Worm (Caenorhabditis elegans): ENCODE measurements around the gene bus-8A.
A peak's percentile ranks its signal among the peaks of the same experiment; 100 is the strongest.

bus-8A gene

ce11 chrX:5519567-5519966, 26.9 kb downstream of the bus-8A start:
- TF ChIP-seq pag-3 (tag; optimal IDR thresholded peaks at IDR 0.05; ENCODE audit: borderline replicate concordance, insufficient read depth) (no peak), xbp-1 (tag; optimal IDR thresholded peaks at IDR 0.05) (no peak), aha-1 (tag; optimal IDR thresholded peaks at IDR 0.05) (no peak), ama-1 (optimal IDR thresholded peaks at IDR 0.05) (no peak), F16B12.6 (tag; optimal IDR thresholded peaks at IDR 0.05) (no peak), lin-14 (GFP tag; optimal IDR thresholded peaks at IDR 0.05) (peak; percentile 60), rnt-1 (tag; optimal IDR thresholded peaks at IDR 0.05) (no peak), skn-1 (tag; optimal IDR thresholded peaks at IDR 0.05) (no peak), unc-130 (tag; optimal IDR thresholded peaks at IDR 0.05) (no peak), swsn-7 (tag; optimal IDR thresholded peaks at IDR 0.05) (no peak), efl-3 (GFP tag; optimal IDR thresholded peaks at IDR 0.05) (no peak), lin-39 (tag; optimal IDR thresholded peaks at IDR 0.05) (no peak), nhr-71 (tag; optimal IDR thresholded peaks at IDR 0.05) (peak; percentile 37), zag-1 (tag; optimal IDR thresholded peaks at IDR 0.05) (no peak), efl-1 (optimal IDR thresholded peaks at IDR 0.05) (no peak), efl-1 (GFP tag; optimal IDR thresholded peaks at IDR 0.05 in 1 of 2) (peak in 1 of 2 experiments; percentile 11), nhr-47 (tag; optimal IDR thresholded peaks at IDR 0.05) (peak; percentile 7), C16A3.4 (tag; optimal IDR thresholded peaks at IDR 0.05) (no peak), ztf-4 (tag; optimal IDR thresholded peaks at IDR 0.05) (no peak), fos-1 (tag; optimal IDR thresholded peaks at IDR 0.05) (no peak), jun-1 (tag; optimal IDR thresholded peaks at IDR 0.05) (no peak), lir-3 (tag; optimal IDR thresholded peaks at IDR 0.05; ENCODE audit: poor library complexity) (peak; percentile 1), unc-86 (tag; optimal IDR thresholded peaks at IDR 0.05) (no peak), lin-15B (tag; optimal IDR thresholded peaks at IDR 0.05) (no peak), snpc-4 (tag; optimal IDR thresholded peaks at IDR 0.05) (no peak), unc-98 (GFP tag; IDR thresholded peaks at IDR 0.05) (no peak), nhr-28 (tag; optimal IDR thresholded peaks at IDR 0.05) (no peak)

- TF ChIP-seq snpc-4 (tag; optimal IDR thresholded peaks at IDR 0.05) (no peak), unc-30 (tag; optimal IDR thresholded peaks at IDR 0.05) (no peak), isw-1 (GFP tag; IDR thresholded peaks at IDR 0.05) (no peak), elt-3 (tag; optimal IDR thresholded peaks at IDR 0.05) (peak in 2 of 6 experiments; percentile 23 to 39), C34B4.2 (tag; optimal IDR thresholded peaks at IDR 0.05) (no peak), ztf-4 (tag; optimal IDR thresholded peaks at IDR 0.05) (no peak), nhr-237 (tag; optimal IDR thresholded peaks at IDR 0.05) (no peak), nhr-84 (tag; optimal IDR thresholded peaks at IDR 0.05) (no peak), nhr-85 (tag) (peak; percentile 86), lin-14 (GFP tag; optimal IDR thresholded peaks at IDR 0.05) (peak; percentile 73), C16A3.4 (tag; optimal IDR thresholded peaks at IDR 0.05) (no peak), nhr-77 (tag; optimal IDR thresholded peaks at IDR 0.05) (no peak), aha-1 (tag; optimal IDR thresholded peaks at IDR 0.05) (no peak), nhr-11 (tag; optimal IDR thresholded peaks at IDR 0.05) (no peak), sptf-1 (tag; optimal IDR thresholded peaks at IDR 0.05) (no peak), ceh-88 (GFP tag; IDR thresholded peaks at IDR 0.05) (no peak), zip-4 (GFP tag; optimal IDR thresholded peaks at IDR 0.05) (no peak), pqm-1 (tag; optimal IDR thresholded peaks at IDR 0.05) (no peak), jun-1 (tag; optimal IDR thresholded peaks at IDR 0.05) (no peak), egl-27 (tag; optimal IDR thresholded peaks at IDR 0.05) (no peak), unc-86 (tag; optimal IDR thresholded peaks at IDR 0.05) (no peak), skn-1 (tag; optimal IDR thresholded peaks at IDR 0.05) (no peak), elt-2 (tag; optimal IDR thresholded peaks at IDR 0.05) (peak; percentile 67), nhr-20 (tag; optimal IDR thresholded peaks at IDR 0.05) (peak; percentile 83), xbp-1 (tag; optimal IDR thresholded peaks at IDR 0.05) (no peak), unc-62 (GFP tag; optimal IDR thresholded peaks at IDR 0.05) (no peak), ces-1 (GFP tag; optimal IDR thresholded peaks at IDR 0.05) (no peak), ceh-82 (tag; optimal IDR thresholded peaks at IDR 0.05) (no peak), fkh-10 (GFP tag; optimal IDR thresholded peaks at IDR 0.05) (no peak), lin-15B (tag; optimal IDR thresholded peaks at IDR 0.05) (no peak), irx-1 (tag; optimal IDR thresholded peaks at IDR 0.05) (no peak), sup-37 (GFP tag; optimal IDR thresholded peaks at IDR 0.05) (no peak), lin-13 (GFP tag; optimal IDR thresholded peaks at IDR 0.05) (peak; percentile 5), grh-1 (GFP tag; IDR thresholded peaks at IDR 0.05) (no peak)
Measured at ce11 chrX:5522769-5523601, 30.3 kb downstream of the bus-8A start, which contains the start of gene mboa-3. TSS of gene mboa-3 (minus strand) at chrX:5522819.

All from whole organism, L1 larva.